Fruit fly (Drosophila melanogaster): ENCODE measurements around the gene CG7910.

Gene CG7910

dm6 chr3R:8110198-8110642 is 23.2 kb downstream of the CG7910 start (continued):
- TF ChIP-seq NC2α (GFP tag; optimal IDR thresholded peaks at IDR 0.05) (no peak), Atf6 (GFP tag; IDR thresholded peaks at IDR 0.05) (peak; percentile 57; the same call in 1 of the 2 replicates), CTCF (GFP tag; optimal IDR thresholded peaks at IDR 0.05) (no peak), CG31224 (GFP tag; IDR thresholded peaks at IDR 0.05) (no peak), CG10274 (GFP tag; optimal IDR thresholded peaks at IDR 0.05) (no peak), Ets97D (GFP tag; optimal IDR thresholded peaks at IDR 0.05) (peak; percentile 5), ssp (GFP tag; IDR thresholded peaks at IDR 0.05) (peak; percentile 40; the same call in 1 of the 2 replicates), CG4730 (GFP tag; IDR thresholded peaks at IDR 0.05) (0 out of 2 replicates have a peak, but pooled peaks have one; percentile 34), Hr3 (GFP tag; optimal IDR thresholded peaks at IDR 0.05) (peak; percentile 52), Nf-YA (GFP tag; IDR thresholded peaks at IDR 0.05) (no peak; the same call in 1 of the 2 replicates), CG11085 (GFP tag; IDR thresholded peaks at IDR 0.05) (no peak), MTF-1 (GFP tag; optimal IDR thresholded peaks at IDR 0.05; ENCODE audit: borderline replicate concordance) (no peak), CG9932 (GFP tag; IDR thresholded peaks at IDR 0.05) (peak; percentile 56), jing (GFP tag; optimal IDR thresholded peaks at IDR 0.05) (peak; percentile 2), CG7556 (GFP tag; optimal IDR thresholded peaks at IDR 0.05) (peak; percentile 62), zen (tag; optimal IDR thresholded peaks at IDR 0.05) (no peak), zen2 (GFP tag; IDR thresholded peaks at IDR 0.05; ENCODE audit: partially characterized antibody) (no peak), esg (GFP tag; conservative IDR thresholded peaks at IDR 0.05) (peak; percentile 48), emc (GFP tag; optimal IDR thresholded peaks at IDR 0.05) (no peak), eyg (GFP tag; optimal IDR thresholded peaks at IDR 0.05) (no peak), CG13296 (GFP tag; optimal IDR thresholded peaks at IDR 0.05) (peak; percentile 22), CG7271 (tag; optimal IDR thresholded peaks at IDR 0.05) (no peak), Bdp1 (GFP tag; optimal IDR thresholded peaks at IDR 0.05) (peak; percentile 18), sc (optimal IDR thresholded peaks at IDR 0.05) (no peak), sc (GFP tag; optimal IDR thresholded peaks at IDR 0.05) (peak; percentile 11), CG9797 (GFP tag; optimal IDR thresholded peaks at IDR 0.05) (no peak), CG3163 (GFP tag; optimal IDR thresholded peaks at IDR 0.05) (peak; percentile 11), inv (GFP tag; IDR thresholded peaks at IDR 0.05; ENCODE audit: partially characterized antibody) (no peak), fd64A (GFP tag; optimal IDR thresholded peaks at IDR 0.05) (no peak), NFAT (GFP tag; IDR thresholded peaks at IDR 0.05) (0 out of 2 replicates have a peak, but pooled peaks have one; percentile 27), Blimp-1 (GFP tag; optimal IDR thresholded peaks at IDR 0.05) (peak; percentile 68), Hey (tag; optimal IDR thresholded peaks at IDR 0.05) (no peak), CG4617 (GFP tag; optimal IDR thresholded peaks at IDR 0.05; ENCODE audit: borderline replicate concordance) (peak; percentile 0), Ptx1 (GFP tag; IDR thresholded peaks at IDR 0.05) (peak; percentile 76), B-H2 (GFP tag; optimal IDR thresholded peaks at IDR 0.05) (no peak), lola (GFP tag; optimal IDR thresholded peaks at IDR 0.05) (peak in 1 of 3 experiments; percentile 50), Ssrp (tag; optimal IDR thresholded peaks at IDR 0.05) (peak; percentile 43), CG6683 (GFP tag; optimal IDR thresholded peaks at IDR 0.05) (peak; percentile 44)

dm6 chr3R:8110951-8111350 is 23.9 kb downstream of the CG7910 start:
- TF ChIP-seq pb (GFP tag; optimal IDR thresholded peaks at IDR 0.05) (no peak), Nf-YC (tag; optimal IDR thresholded peaks at IDR 0.05) (no peak), CG15269 (tag; optimal IDR thresholded peaks at IDR 0.05) (no peak), CG3163 (GFP tag; optimal IDR thresholded peaks at IDR 0.05) (no peak), Hsf (GFP tag; optimal IDR thresholded peaks at IDR 0.05) (no peak), Trl (optimal IDR thresholded peaks at IDR 0.05) (peak in 1 of 2 experiments; percentile 13), Trl (GFP tag; optimal IDR thresholded peaks at IDR 0.05) (no peak), sens (GFP tag) (peak; percentile 13), sr (GFP tag; IDR thresholded peaks at IDR 0.05) (peak; percentile 93), CG12769 (tag; optimal IDR thresholded peaks at IDR 0.05) (peak; percentile 13)
